Worm (Caenorhabditis elegans): Measurements from ENCODE around the gene spp-2.
"Not testable (repeated sequence)": the region's sequence is repeated elsewhere in the genome, so short reads cannot be mapped to it uniquely, and the experiment has no call there.

spp-2 gene

ce11 chrX:7316485-7317391 lies at the start of gene spp-2, which contains the start of gene spp-6:
TSS of gene spp-2 (minus strand) at chrX:7316818.
TSS of gene spp-6 (plus strand) at chrX:7317341.
- TF ChIP-seq nhr-71 (tag; optimal IDR thresholded peaks at IDR 0.05) (peak; percentile 29), mef-2 (tag; optimal IDR thresholded peaks at IDR 0.05) (no peak), elt-2 (tag; optimal IDR thresholded peaks at IDR 0.05) (peak; percentile 85), jun-1 (tag; optimal IDR thresholded peaks at IDR 0.05) (peak; percentile 18), dpl-1 (GFP tag; optimal IDR thresholded peaks at IDR 0.05) (no peak), pqm-1 (tag; optimal IDR thresholded peaks at IDR 0.05) (peak; percentile 39), lin-35 (GFP tag; optimal IDR thresholded peaks at IDR 0.05) (peak in 1 of 2 experiments; percentile 36), ama-1 (optimal IDR thresholded peaks at IDR 0.05) (peak; percentile 52)

ce11 chrX:7365267-7365666 lies 48.6 kb upstream of the spp-2 start, which contains the start of gene C56G3.2:
TSS of gene C56G3.2 (plus strand) at chrX:7365567.
- TF ChIP-seq zag-1 (tag; optimal IDR thresholded peaks at IDR 0.05); nhr-85 (tag); hpl-2 (GFP tag; optimal IDR thresholded peaks at IDR 0.05): not testable (repeated sequence)

ce11 chrX:7343747-7344146 lies 27.1 kb upstream of the spp-2 start, which contains the start of gene C07D8.5:
TSS of gene C07D8.5 (plus strand) at chrX:7344047.
- no peak for TF ChIP-seq hlh-17 (GFP tag; optimal IDR thresholded peaks at IDR 0.05; ENCODE audit: borderline replicate concordance)
- TF ChIP-seq pag-3 (tag; optimal IDR thresholded peaks at IDR 0.05; ENCODE audit: borderline replicate concordance, insufficient read depth) = no peak
- TF ChIP-seq lir-3 (tag; optimal IDR thresholded peaks at IDR 0.05; ENCODE audit: poor library complexity) = no peak
- no peak for TF ChIP-seq efl-3 (GFP tag; optimal IDR thresholded peaks at IDR 0.05)

DNA sequence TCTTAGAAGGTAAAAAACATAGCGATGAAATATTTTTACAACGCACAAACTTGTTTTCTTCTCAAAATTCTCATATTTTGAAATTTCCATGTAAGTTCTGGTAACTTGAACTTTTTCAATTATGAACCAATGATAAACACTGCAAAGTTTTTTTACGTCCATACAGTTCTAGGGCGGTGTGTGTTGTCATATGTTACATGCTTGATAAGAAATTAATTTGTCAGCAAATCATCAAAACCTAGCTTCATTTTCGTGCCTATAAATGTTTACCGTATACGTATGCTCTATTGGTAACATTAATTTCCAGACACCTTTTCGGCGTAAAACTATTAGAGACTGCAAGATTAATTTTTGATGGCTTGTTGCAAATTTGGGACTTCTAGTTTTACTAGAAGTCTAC lies 26.6 kb upstream of the spp-2 start:
- TF ChIP-seq unc-130 (tag; optimal IDR thresholded peaks at IDR 0.05) (no peak), ceh-63 (GFP tag; optimal IDR thresholded peaks at IDR 0.05) (no peak), ceh-88 (GFP tag; IDR thresholded peaks at IDR 0.05) (no peak), xbp-1 (tag; optimal IDR thresholded peaks at IDR 0.05) (no peak), mdl-1 (tag; optimal IDR thresholded peaks at IDR 0.05) (no peak), elt-2 (tag; optimal IDR thresholded peaks at IDR 0.05) (peak; percentile 21), mab-9 (GFP tag; IDR thresholded peaks at IDR 0.05) (no peak), sptf-1 (tag; optimal IDR thresholded peaks at IDR 0.05) (no peak), mef-2 (tag; optimal IDR thresholded peaks at IDR 0.05) (no peak)

DNA sequence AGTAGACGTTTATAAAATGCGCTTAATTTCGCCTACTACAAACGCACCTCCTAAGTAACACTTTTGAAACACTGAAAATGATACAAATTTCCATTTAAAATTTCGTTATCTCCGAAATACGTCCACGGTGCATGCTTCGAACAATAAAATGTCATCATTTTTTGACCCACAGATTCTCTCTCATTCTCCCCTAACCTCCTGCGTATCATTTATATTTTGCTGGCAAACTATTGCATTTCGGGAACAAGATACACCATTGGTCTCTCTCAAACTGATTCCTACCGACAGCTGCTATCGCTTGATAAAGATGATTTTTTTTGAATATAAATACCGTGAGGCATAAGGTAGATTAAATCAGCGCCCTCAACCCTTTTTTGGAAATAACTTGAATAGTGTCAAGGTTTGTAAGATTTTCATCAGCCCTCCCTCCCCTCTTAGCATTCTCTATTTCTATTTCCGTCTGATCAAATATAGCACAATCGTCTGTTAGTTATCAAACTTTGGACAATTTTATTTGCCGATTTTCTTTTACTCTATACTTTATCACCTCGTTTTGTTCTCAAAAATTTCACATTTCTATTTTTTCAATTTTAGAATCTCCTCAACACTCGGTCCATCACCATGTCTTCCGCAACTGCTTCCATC lies 24.4 kb upstream of the spp-2 start, which contains the start of gene C07D8.6:
Gene C07D8.6 (plus strand): TSS at position 595 of the 645 bp plus-strand sequence.
- TF ChIP-seq skn-1 (tag; optimal IDR thresholded peaks at IDR 0.05) = peak; percentile 79
- peak; percentile 45 for TF ChIP-seq nhr-90 (tag; optimal IDR thresholded peaks at IDR 0.05; ENCODE audit: poor library complexity)
- peak in 2 of 6 experiments; percentile 3 to 24 for TF ChIP-seq elt-3 (tag; optimal IDR thresholded peaks at IDR 0.05)
- TF ChIP-seq lin-35 (GFP tag; optimal IDR thresholded peaks at IDR 0.05) = peak in 1 of 2 experiments; percentile 40
- TF ChIP-seq nhr-71 (tag; optimal IDR thresholded peaks at IDR 0.05) = peak; percentile 49
- TF ChIP-seq nhr-20 (tag; optimal IDR thresholded peaks at IDR 0.05) = peak; percentile 48
- peak; percentile 8 for TF ChIP-seq snu-23 (GFP tag; optimal IDR thresholded peaks at IDR 0.05)
- no peak for TF ChIP-seq tlp-1 (tag; optimal IDR thresholded peaks at IDR 0.05)
- no peak for TF ChIP-seq efl-1 (optimal IDR thresholded peaks at IDR 0.05)
- peak in 1 of 2 experiments; percentile 45 for TF ChIP-seq efl-1 (GFP tag; optimal IDR thresholded peaks at IDR 0.05 in 1 of 2)
- TF ChIP-seq sup-37 (GFP tag; optimal IDR thresholded peaks at IDR 0.05) = no peak
- peak; percentile 12 for TF ChIP-seq nhr-77 (tag; optimal IDR thresholded peaks at IDR 0.05)
- peak; percentile 35 for TF ChIP-seq blmp-1 (tag; optimal IDR thresholded peaks at IDR 0.05)
- no peak for TF ChIP-seq pqm-1 (tag; optimal IDR thresholded peaks at IDR 0.05)
- no peak for TF ChIP-seq F16B12.6 (tag; optimal IDR thresholded peaks at IDR 0.05)
- TF ChIP-seq lin-14 (GFP tag; optimal IDR thresholded peaks at IDR 0.05) = peak; percentile 56
- peak; percentile 91 for TF ChIP-seq elt-2 (tag; optimal IDR thresholded peaks at IDR 0.05)
- TF ChIP-seq nhr-85 (tag) = peak; percentile 65
- no peak for TF ChIP-seq rnt-1 (tag; optimal IDR thresholded peaks at IDR 0.05)
